Worm (Caenorhabditis elegans): ENCODE measurements around the gene R07C12.3.

- TF ChIP-seq lin-13 (tag; optimal IDR thresholded peaks at IDR 0.05), result no peak
- TF ChIP-seq unc-120 (tag; optimal IDR thresholded peaks at IDR 0.05; ENCODE audit: poor library complexity, severe bottlenecking), result no peak
- no peak for TF ChIP-seq pha-4 (tag; optimal IDR thresholded peaks at IDR 0.05)
- no peak for TF ChIP-seq snpc-4 (tag; optimal IDR thresholded peaks at IDR 0.05)
- TF ChIP-seq unc-62 (GFP tag; optimal IDR thresholded peaks at IDR 0.05), result no peak
- TF ChIP-seq nhr-237 (tag; optimal IDR thresholded peaks at IDR 0.05), result no peak
- TF ChIP-seq nhr-76 (tag; optimal IDR thresholded peaks at IDR 0.05), result no peak
- no peak for TF ChIP-seq sptf-1 (tag; optimal IDR thresholded peaks at IDR 0.05)
- no peak for TF ChIP-seq nhr-28 (tag; optimal IDR thresholded peaks at IDR 0.05)
- no peak for TF ChIP-seq ztf-11 (tag; optimal IDR thresholded peaks at IDR 0.05)
- TF ChIP-seq ces-1 (GFP tag; optimal IDR thresholded peaks at IDR 0.05), result no peak
- no peak for TF ChIP-seq zip-8 (tag; optimal IDR thresholded peaks at IDR 0.05)
Observed at ce11 chrIV:4178424-4178823, 33.5 kb downstream of the R07C12.3 start, which contains the start of gene tsen-34.

Data from whole organism, mixed stage, embryonic.